Worm (Caenorhabditis elegans): ENCODE measurements around the gene F26D2.3.

ce11 chrV:16403974-16404373 lies 3.8 kb upstream of the F26D2.3 start, which contains the start of gene syp-1:
- TF ChIP-seq lin-39 (tag; optimal IDR thresholded peaks at IDR 0.05) = no peak
- no peak for TF ChIP-seq unc-39 (tag; optimal IDR thresholded peaks at IDR 0.05)
- no peak for TF ChIP-seq mbf-1 (tag; optimal IDR thresholded peaks at IDR 0.05)
- no peak for TF ChIP-seq C34F6.9 (tag; optimal IDR thresholded peaks at IDR 0.05)
- TF ChIP-seq snpc-4 (tag; optimal IDR thresholded peaks at IDR 0.05) = no peak
- TF ChIP-seq dmd-4 (tag; optimal IDR thresholded peaks at IDR 0.05) = no peak
- TF ChIP-seq unc-55 (GFP tag; optimal IDR thresholded peaks at IDR 0.05) = no peak

All from whole organism, L2 larva.